Worm (Caenorhabditis elegans) whole organism, L1 larva: ENCODE data around the gene Y47D7A.11.

ENCODE experiments used
- C34B4.2 ChIP-seq: sonication (generic microtip); optimal IDR thresholded peaks from 2 replicates; lab custom pipeline; 2017; ENCODE audit warnings: mild to moderate bottlenecking, missing genetic modification characterization, missing compliant biosample characterization
- F16B12.6 ChIP-seq: fragments of 150-350 bp; optimal IDR thresholded peaks from 2 replicates; lab custom pipeline; 2014; ENCODE audit warnings: missing biosample characterization, missing genetic modification characterization
- ama-1 ChIP-seq: fragments of 150-350 bp; optimal IDR thresholded peaks from 2 replicates; lab custom pipeline; 2014
- blmp-1 ChIP-seq: fragments of 150-350 bp; optimal IDR thresholded peaks from 2 replicates; lab custom pipeline; 2014; ENCODE audit warnings: missing biosample characterization, missing genetic modification characterization
- ceh-63 ChIP-seq: fragments of 200-800 bp; sonication (Bioruptor generic); optimal IDR thresholded peaks from 2 replicates; lab custom pipeline; 2018; ENCODE audit warnings: mild to moderate bottlenecking, missing genetic modification characterization, missing compliant biosample characterization
- ceh-88 ChIP-seq: fragments of 200-800 bp; sonication (Bioruptor generic); IDR thresholded peaks from 2 replicates; pipeline ENCODE4 v1.3.6; 2022; ENCODE audit warnings: missing genetic modification characterization, missing compliant biosample characterization
- ceh-90 ChIP-seq: sonication (generic microtip); optimal IDR thresholded peaks from 2 replicates; lab custom pipeline; 2016; ENCODE audit warnings: missing genetic modification characterization, missing compliant biosample characterization
- dpl-1 ChIP-seq, 3 experiments: fragments of 150-350 bp in 2 of 3; sonication (generic microtip) in 1 of 3; optimal IDR thresholded peaks; 2 replicates each; lab custom pipeline; 2014 to 2017; ENCODE audit warnings: missing biosample characterization in 3 of 3, missing genetic modification characterization in 3 of 3, missing genetic modification reagents in 3 of 3
- dsc-1 ChIP-seq: sonication (generic microtip); optimal IDR thresholded peaks from 2 replicates; lab custom pipeline; 2016; ENCODE audit warnings: mild to moderate bottlenecking, missing genetic modification characterization, missing compliant biosample characterization
- efl-3 ChIP-seq: fragments of 200-800 bp; sonication (Bioruptor generic); optimal IDR thresholded peaks from 2 replicates; lab custom pipeline; 2018; ENCODE audit warnings: mild to moderate bottlenecking, missing genetic modification characterization, missing compliant biosample characterization
- egl-13 ChIP-seq: sonication (generic microtip); optimal IDR thresholded peaks from 2 replicates; lab custom pipeline; 2016; ENCODE audit warnings: missing genotype, missing genetic modification reagents, missing genetic modification characterization, missing compliant biosample characterization
- ets-5 ChIP-seq: fragments of 200-800 bp; sonication (Bioruptor generic); IDR thresholded peaks from 2 replicates; pipeline ENCODE4 v1.3.6; 2022; ENCODE audit warnings: missing genetic modification characterization, missing compliant biosample characterization
- fkh-10 ChIP-seq: sonication (generic microtip); optimal IDR thresholded peaks from 2 replicates; lab custom pipeline; 2017; ENCODE audit warnings: missing biosample characterization, missing genetic modification reagents, missing genetic modification characterization
- fkh-4 ChIP-seq: sonication (generic microtip); optimal IDR thresholded peaks from 2 replicates; lab custom pipeline; 2016; ENCODE audit warnings: missing compliant biosample characterization, missing genetic modification characterization, borderline replicate concordance
- grh-1 ChIP-seq: fragments of 200-800 bp; sonication (Bioruptor generic); IDR thresholded peaks from 2 replicates; pipeline ENCODE4 v1.3.6; 2022; ENCODE audit warnings: missing genetic modification reagents, missing genetic modification characterization, missing compliant biosample characterization
- hpl-2 ChIP-seq: fragments of 150-350 bp; optimal IDR thresholded peaks from 2 replicates; lab custom pipeline; 2014; ENCODE audit warnings: missing biosample characterization, missing genetic modification reagents, missing genetic modification characterization
- isw-1 ChIP-seq: fragments of 200-800 bp; sonication (Bioruptor generic); IDR thresholded peaks from 2 replicates; pipeline ENCODE4 v1.3.6; 2022; ENCODE audit warnings: missing genetic modification characterization, missing compliant biosample characterization
- lin-15B ChIP-seq: fragments of 150-350 bp; sonication (generic microtip); optimal IDR thresholded peaks from 3 replicates; lab custom pipeline; 2014; ENCODE audit warnings: missing biosample characterization, missing genetic modification characterization
- lin-39 ChIP-seq: fragments of 150-350 bp; optimal IDR thresholded peaks from 2 replicates; lab custom pipeline; 2014; ENCODE audit warnings: missing biosample characterization, missing genetic modification reagents, missing genetic modification characterization
- lsy-2 ChIP-seq, 2 experiments: fragments of 150-350 bp; optimal IDR thresholded peaks; 2 replicates each; lab custom pipeline; 2014; ENCODE audit warnings: missing biosample characterization in 2 of 2, missing genetic modification characterization in 2 of 2
- mab-9 ChIP-seq: fragments of 200-800 bp; sonication (Bioruptor generic); IDR thresholded peaks from 2 replicates; pipeline ENCODE4 v1.3.6; 2022; ENCODE audit warnings: missing genetic modification reagents, missing genetic modification characterization, missing compliant biosample characterization
- mep-1 ChIP-seq: fragments of 150-350 bp; optimal IDR thresholded peaks from 2 replicates; lab custom pipeline; 2014; ENCODE audit warnings: missing biosample characterization, missing genetic modification characterization
- nhr-12 ChIP-seq: sonication (generic microtip); optimal IDR thresholded peaks from 2 replicates; lab custom pipeline; 2017; ENCODE audit warnings: missing biosample characterization, missing genetic modification characterization
- nhr-19 ChIP-seq: fragments of 200-800 bp; sonication (Bioruptor generic); conservative IDR thresholded peaks from 2 replicates; pipeline ENCODE4 v1.3.6; 2022; ENCODE audit warnings: missing genetic modification characterization, missing compliant biosample characterization
- nhr-71 ChIP-seq: sonication (generic microtip); optimal IDR thresholded peaks from 2 replicates; lab custom pipeline; 2016; ENCODE audit warnings: mild to moderate bottlenecking, missing genetic modification characterization, moderate library complexity, missing compliant biosample characterization
- nhr-76 ChIP-seq: sonication (generic microtip); optimal IDR thresholded peaks from 2 replicates; lab custom pipeline; 2017; ENCODE audit warnings: missing biosample characterization, missing genetic modification characterization
- nhr-84 ChIP-seq: sonication (generic microtip); optimal IDR thresholded peaks from 2 replicates; lab custom pipeline; 2017; ENCODE audit warnings: missing biosample characterization, missing genetic modification characterization
- nhr-90 ChIP-seq: sonication (generic microtip); optimal IDR thresholded peaks from 2 replicates; lab custom pipeline; 2016; ENCODE audit warnings: mild to moderate bottlenecking, missing genetic modification characterization, missing compliant biosample characterization; ENCODE audit not compliant: poor library complexity
- pax-3 ChIP-seq: fragments of 200-800 bp; sonication (Bioruptor generic); optimal IDR thresholded peaks from 2 replicates; lab custom pipeline; 2018; ENCODE audit warnings: mild to moderate bottlenecking, missing genetic modification characterization, moderate library complexity, missing compliant biosample characterization
- pqm-1 ChIP-seq: sonication (generic microtip); optimal IDR thresholded peaks from 3 replicates; lab custom pipeline; 2017; ENCODE audit warnings: missing biosample characterization, missing genetic modification characterization
- snu-23 ChIP-seq: sonication (generic microtip); optimal IDR thresholded peaks from 2 replicates; lab custom pipeline; 2016; ENCODE audit warnings: missing genetic modification characterization, missing compliant biosample characterization
- sox-4 ChIP-seq: sonication (generic microtip); optimal IDR thresholded peaks from 2 replicates; lab custom pipeline; 2016; ENCODE audit warnings: missing genetic modification characterization, missing compliant biosample characterization
- sptf-1 ChIP-seq: fragments of 150-350 bp; optimal IDR thresholded peaks from 2 replicates; lab custom pipeline; 2014; ENCODE audit warnings: missing biosample characterization, missing genetic modification characterization
- unc-130 ChIP-seq: fragments of 150-350 bp; optimal IDR thresholded peaks from 2 replicates; lab custom pipeline; 2017; ENCODE audit warnings: missing biosample characterization, missing genetic modification characterization, inconsistent platforms
- vab-15 ChIP-seq: sonication (generic microtip); optimal IDR thresholded peaks from 2 replicates; lab custom pipeline; 2017; ENCODE audit warnings: missing genotype, mild to moderate bottlenecking, missing genetic modification characterization, missing compliant biosample characterization
- xbp-1 ChIP-seq: sonication (generic microtip); optimal IDR thresholded peaks from 2 replicates; lab custom pipeline; 2016; ENCODE audit warnings: missing genetic modification characterization, missing compliant biosample characterization
- zag-1 ChIP-seq: fragments of 150-350 bp; optimal IDR thresholded peaks from 2 replicates; lab custom pipeline; 2014; ENCODE audit warnings: missing biosample characterization, missing genetic modification characterization

The Y47D7A.11 gene

ce11 chrV:4411714-4412113, 16.4 kb downstream of the Y47D7A.11 start, which contains the start of gene Y47D7A.17:
Gene Y47D7A.17 (minus strand): TSS chrV:4411814.
- TF ChIP-seq lsy-2 (tag; optimal IDR thresholded peaks at IDR 0.05; lab: Kevin White, UChicago) (no peak), pqm-1 (no peak), nhr-90 (tag; lab: Kevin White, UChicago) (no peak), snu-23 (GFP tag; lab: Kevin White, UChicago) (no peak), dpl-1 (GFP tag; optimal IDR thresholded peaks at IDR 0.05; lab: Kevin White, UChicago) (no peak), unc-130 (tag; lab: Kevin White, UChicago) (no peak), dsc-1 (no peak), zag-1 (tag; lab: Kevin White, UChicago) (no peak)

DNA sequence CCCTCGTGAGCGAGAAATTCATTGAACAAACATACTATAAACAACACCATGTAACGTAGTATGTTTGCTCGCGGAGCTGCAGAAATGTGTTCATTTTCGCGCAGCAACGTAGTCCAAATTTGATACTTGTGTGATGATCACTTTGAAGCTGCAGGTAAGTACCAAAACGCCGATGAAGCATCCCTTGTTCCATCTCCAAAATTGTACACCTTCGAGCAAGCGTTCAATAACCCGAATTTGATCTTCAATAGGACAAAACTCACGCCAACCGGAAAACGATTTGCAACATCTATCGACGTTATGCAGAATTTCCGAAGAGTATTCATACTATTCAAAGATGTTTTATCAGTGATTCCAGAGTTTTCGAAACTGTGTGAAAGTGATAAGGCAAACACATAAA, 17.5 kb downstream of the Y47D7A.11 start, which contains the start of gene Y47D7A.3:
Gene Y47D7A.3 (plus strand): TSS at position 301 of the 400 bp plus-strand sequence.
- no peak for TF ChIP-seq zag-1 (tag; lab: Kevin White, UChicago)
- TF ChIP-seq ceh-90 (tag; lab: Kevin White, UChicago), result no peak
- TF ChIP-seq egl-13, result no peak
- no peak for TF ChIP-seq isw-1 (GFP tag; lab: Robert Waterston, UW)
- no peak for TF ChIP-seq dpl-1 (GFP tag; optimal IDR thresholded peaks at IDR 0.05; lab: Kevin White, UChicago)
- TF ChIP-seq lin-15B (tag; lab: Kevin White, UChicago), result no peak
- TF ChIP-seq xbp-1, result no peak
- no peak for TF ChIP-seq C34B4.2
- no peak for TF ChIP-seq mab-9
- no peak for TF ChIP-seq blmp-1 (tag; lab: Kevin White, UChicago)
- TF ChIP-seq F16B12.6 (tag; lab: Kevin White, UChicago), result no peak
- no peak for TF ChIP-seq ceh-88 (GFP tag; lab: Robert Waterston, UW)
- TF ChIP-seq pax-3 (tag; lab: Kevin White, UChicago), result no peak
- TF ChIP-seq nhr-12 (tag; lab: Kevin White, UChicago), result no peak
- TF ChIP-seq nhr-19 (GFP tag; lab: Robert Waterston, UW), result no peak
- no peak for TF ChIP-seq lin-39 (tag; lab: Kevin White, UChicago)
- no peak for TF ChIP-seq efl-3
- TF ChIP-seq ama-1, result no peak
- TF ChIP-seq mep-1 (tag; lab: Kevin White, UChicago), result no peak
- TF ChIP-seq vab-15 (tag; lab: Kevin White, UChicago), result no peak

ce11 chrV:4407519-4407918, 20.6 kb downstream of the Y47D7A.11 start, which contains the start of gene nhr-118:
Gene nhr-118 (plus strand): TSS chrV:4407819.
- TF ChIP-seq ceh-90 (tag; lab: Kevin White, UChicago), result no peak
- TF ChIP-seq ets-5 (GFP tag; lab: Robert Waterston, UW), result no peak
- TF ChIP-seq nhr-76, result no peak
- no peak for TF ChIP-seq grh-1 (GFP tag; lab: Robert Waterston, UW)
- no peak for TF ChIP-seq fkh-10 (GFP tag; lab: Kevin White, UChicago)
- no peak for TF ChIP-seq nhr-84 (tag; lab: Kevin White, UChicago)
- TF ChIP-seq dsc-1, result no peak
- no peak for TF ChIP-seq sox-4 (tag; lab: Kevin White, UChicago)
- no peak for TF ChIP-seq sptf-1 (tag; lab: Kevin White, UChicago)
- TF ChIP-seq lin-39 (tag; lab: Kevin White, UChicago), result no peak
- TF ChIP-seq ceh-63 (GFP tag; lab: Kevin White, UChicago), result no peak
- TF ChIP-seq nhr-71 (tag; lab: Kevin White, UChicago), result no peak
- TF ChIP-seq fkh-4 (tag; lab: Kevin White, UChicago), result no peak
- TF ChIP-seq hpl-2, result no peak

DNA sequence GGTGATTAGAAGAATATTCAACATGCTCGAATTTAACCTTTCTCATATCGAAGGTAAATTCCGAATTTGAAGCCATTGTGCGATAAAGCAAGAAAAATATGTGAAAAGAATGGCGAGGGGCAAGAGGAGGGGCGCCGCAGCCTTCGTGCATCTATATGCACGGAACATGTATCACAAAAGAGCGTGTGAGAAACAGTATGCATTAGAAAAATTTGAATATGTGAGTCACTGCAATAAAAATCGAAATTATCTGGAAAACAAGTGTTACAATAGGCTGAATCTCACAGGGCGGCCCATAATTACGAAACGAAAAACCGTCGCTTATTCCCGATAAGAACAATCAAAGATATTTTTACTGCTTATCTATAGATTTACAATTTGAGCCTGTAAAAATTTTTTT, 26.2 kb downstream of the Y47D7A.11 start, which contains the start of gene F13A2.5:
Gene F13A2.5 (minus strand): TSS at position 101 of the 400 bp plus-strand sequence.
- no peak for TF ChIP-seq efl-3
- TF ChIP-seq dpl-1 (GFP tag; optimal IDR thresholded peaks at IDR 0.05; lab: Kevin White, UChicago), result no peak
- no peak for TF ChIP-seq lsy-2 (tag; optimal IDR thresholded peaks at IDR 0.05; lab: Kevin White, UChicago)
